Worm (Caenorhabditis elegans) whole organism, L1 larva: ENCODE results near the gene dct-13.

Experiments
- ces-1 ChIP-seq: fragments of 150-350 bp; optimal IDR thresholded peaks from 2 replicates; lab custom pipeline; 2014; ENCODE audit warnings: missing biosample characterization, missing genetic modification reagents, missing genetic modification characterization
- efl-1 ChIP-seq, 4 experiments: fragments of 150-350 bp; optimal IDR thresholded peaks in 3 of 4; peaks in 1 of 4; 1 replicate in 1 of 4; 2 replicates in 3 of 4; lab custom pipeline; 2014; ENCODE audit warnings: missing biosample characterization in 2 of 4, missing genetic modification characterization in 2 of 4, missing genetic modification reagents in 2 of 4
- egl-13 ChIP-seq: sonication (generic microtip); optimal IDR thresholded peaks from 2 replicates; lab custom pipeline; 2016; ENCODE audit warnings: missing genotype, missing genetic modification reagents, missing genetic modification characterization, missing compliant biosample characterization
- nhr-12 ChIP-seq: sonication (generic microtip); optimal IDR thresholded peaks from 2 replicates; lab custom pipeline; 2017; ENCODE audit warnings: missing biosample characterization, missing genetic modification characterization

ce11 chrIV:17053261-17053660 is 28.3 kb upstream of the dct-13 start, which contains the start of gene Y116A8C.23:
- no peak for TF ChIP-seq ces-1 (GFP tag; lab: Kevin White, UChicago)
- TF ChIP-seq egl-13 (tag; lab: Kevin White, UChicago): no peak
- no peak for TF ChIP-seq nhr-12
- TF ChIP-seq efl-1 (optimal IDR thresholded peaks at IDR 0.05; lab: Kevin White, UChicago): no peak
- no peak for TF ChIP-seq efl-1 (GFP tag; optimal IDR thresholded peaks at IDR 0.05 in 1 of 2; lab: Kevin White, UChicago)
